Worm (Caenorhabditis elegans): ENCODE measurements around the gene hsp-25.
A peak's percentile ranks its signal among the peaks of the same experiment; 100 is the strongest.

hsp-25 gene

ce11 chrX:6048508-6048907 lies 9.1 kb upstream of the hsp-25 start, which contains the start of gene pak-1 (continued):
- TF ChIP-seq F10E7.11 (tag; optimal IDR thresholded peaks at IDR 0.05) (no peak), hrde-1 (tag; optimal IDR thresholded peaks at IDR 0.05; ENCODE audit: borderline replicate concordance) (no peak), attf-3 (GFP tag; conservative IDR thresholded peaks at IDR 0.05) (no peak), ceh-79 (tag; optimal IDR thresholded peaks at IDR 0.05) (no peak), T07F8.4 (tag; optimal IDR thresholded peaks at IDR 0.05) (no peak)

DNA sequence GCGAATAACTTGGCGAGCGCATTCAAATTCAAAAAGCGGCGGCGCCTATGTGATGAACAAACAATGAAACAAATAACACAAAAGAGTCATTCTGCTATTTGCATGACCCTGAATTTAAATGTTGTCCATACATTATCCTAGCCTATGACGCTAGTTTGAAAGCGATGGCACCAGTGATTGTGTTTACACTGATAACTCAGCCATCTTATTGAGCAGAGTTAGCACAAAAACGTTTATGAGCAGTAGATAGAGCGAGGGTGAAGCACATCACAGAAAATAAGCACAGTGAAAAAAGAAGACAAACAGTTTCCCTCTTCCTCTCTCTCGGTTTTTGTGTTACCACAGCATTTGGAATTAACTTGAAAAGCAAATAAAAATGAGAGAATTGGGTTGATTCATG lies 3.8 kb upstream of the hsp-25 start:
- TF ChIP-seq ztf-18 (tag; optimal IDR thresholded peaks at IDR 0.05) (no peak), ceh-79 (tag; optimal IDR thresholded peaks at IDR 0.05) (no peak), egrh-3 (GFP tag; IDR thresholded peaks at IDR 0.05) (no peak), pha-4 (tag; optimal IDR thresholded peaks at IDR 0.05) (no peak), mel-28 (tag; optimal IDR thresholded peaks at IDR 0.05; ENCODE audit: borderline replicate concordance) (no peak)

- TF ChIP-seq lin-26 (GFP tag; IDR thresholded peaks at IDR 0.05) (peak; percentile 51; the same call in 1 of the 2 replicates), F22D6.2 (tag; optimal IDR thresholded peaks at IDR 0.05) (peak; percentile 13), let-607 (tag; optimal IDR thresholded peaks at IDR 0.05) (peak in 1 of 2 experiments; percentile 65), aptf-3 (GFP tag; IDR thresholded peaks at IDR 0.05) (no peak), hrde-1 (tag; optimal IDR thresholded peaks at IDR 0.05; ENCODE audit: borderline replicate concordance) (no peak), nhr-90 (tag; optimal IDR thresholded peaks at IDR 0.05) (peak; percentile 29), hlh-26 (GFP tag; conservative IDR thresholded peaks at IDR 0.05) (no peak), ccch-3 (GFP tag; optimal IDR thresholded peaks at IDR 0.05) (no peak), F39B2.1 (GFP tag; IDR thresholded peaks at IDR 0.05) (no peak), F49E8.2 (tag; optimal IDR thresholded peaks at IDR 0.05; ENCODE audit: insufficient read depth) (no peak), K11D2.4 (GFP tag; IDR thresholded peaks at IDR 0.05) (no peak; the same call in 1 of the 2 replicates), C06A6.2 (GFP tag; conservative IDR thresholded peaks at IDR 0.05) (no peak; the same call in 1 of the 2 replicates), attf-5 (GFP tag; optimal IDR thresholded peaks at IDR 0.05) (peak; percentile 49), dpff-1 (tag; optimal IDR thresholded peaks at IDR 0.05) (no peak), zim-3 (tag; optimal IDR thresholded peaks at IDR 0.05) (no peak), attf-3 (GFP tag; conservative IDR thresholded peaks at IDR 0.05) (no peak), ZK185.1 (tag; optimal IDR thresholded peaks at IDR 0.05; ENCODE audit: poor library complexity, severe bottlenecking) (peak; percentile 19), nfya-1 (tag; optimal IDR thresholded peaks at IDR 0.05; ENCODE audit: borderline replicate concordance, insufficient read depth) (no peak), somi-1 (GFP tag; optimal IDR thresholded peaks at IDR 0.05) (peak; percentile 77), ceh-58 (GFP tag; IDR thresholded peaks at IDR 0.05) (no peak), tlf-1 (GFP tag; optimal IDR thresholded peaks at IDR 0.05) (peak; percentile 40), nfyb-1 (GFP tag; IDR thresholded peaks at IDR 0.05) (peak; percentile 68), ztf-6 (GFP tag; IDR thresholded peaks at IDR 0.05) (no peak), Y56A3A.18 (GFP tag; IDR thresholded peaks at IDR 0.05) (no peak), cebp-2 (GFP tag; IDR thresholded peaks at IDR 0.05) (no peak), dox-1 (GFP tag; IDR thresholded peaks at IDR 0.05) (peak; percentile 65), F37B4.10 (GFP tag; IDR thresholded peaks at IDR 0.05) (no peak), gei-17 (GFP tag; optimal IDR thresholded peaks at IDR 0.05) (peak; percentile 58), nhr-80 (tag; optimal IDR thresholded peaks at IDR 0.05) (peak; percentile 86), Y53G8AR.9 (GFP tag; conservative IDR thresholded peaks at IDR 0.05) (no peak), aptf-2 (GFP tag; conservative IDR thresholded peaks at IDR 0.05) (no peak), egl-44 (GFP tag; IDR thresholded peaks at IDR 0.05) (no peak), ztf-18 (tag; optimal IDR thresholded peaks at IDR 0.05) (no peak), lin-35 (GFP tag; optimal IDR thresholded peaks at IDR 0.05) (peak in 1 of 3 experiments; percentile 9), K12H6.12 (tag; optimal IDR thresholded peaks at IDR 0.05) (peak; percentile 40), snpc-4 (GFP tag; optimal IDR thresholded peaks at IDR 0.05) (no peak), snpc-4 (tag; optimal IDR thresholded peaks at IDR 0.05) (peak in 3 of 4 experiments; percentile 27 to 33 (median 29)), hsf-1 (GFP tag; IDR thresholded peaks at IDR 0.05) (peak; percentile 80)
Measured at ce11 chrX:6041995-6042481, 2.6 kb upstream of the hsp-25 start.
